Worm (Caenorhabditis elegans): Measurements from ENCODE around the gene dnj-20.

- TF ChIP-seq hnd-1 (tag; optimal IDR thresholded peaks at IDR 0.05): no peak
- TF ChIP-seq tbx-37 (GFP tag; conservative IDR thresholded peaks at IDR 0.05): no peak
- no peak for TF ChIP-seq F13C5.2 (tag; optimal IDR thresholded peaks at IDR 0.05)
- no peak for TF ChIP-seq sea-1 (GFP tag; conservative IDR thresholded peaks at IDR 0.05)
- TF ChIP-seq ama-1 (optimal IDR thresholded peaks at IDR 0.05): no peak
- no peak for TF ChIP-seq ceh-13 (GFP tag; optimal IDR thresholded peaks at IDR 0.05)
- no peak for TF ChIP-seq pes-1 (GFP tag; IDR thresholded peaks at IDR 0.05)
- no peak for TF ChIP-seq ets-7 (tag; optimal IDR thresholded peaks at IDR 0.05)
- no peak for TF ChIP-seq B0310.2 (tag; optimal IDR thresholded peaks at IDR 0.05)
- no peak for TF ChIP-seq flt-1 (GFP tag; IDR thresholded peaks at IDR 0.05)
- no peak for TF ChIP-seq tbx-11 (GFP tag; IDR thresholded peaks at IDR 0.05)
- TF ChIP-seq hmg-4 (GFP tag; optimal IDR thresholded peaks at IDR 0.05): no peak
- no peak for TF ChIP-seq aly-1 (tag; optimal IDR thresholded peaks at IDR 0.05)
Measured at ce11 chrII:9601069-9601468, 22.9 kb downstream of the dnj-20 start.

Data from whole organism, early embryonic.